Fruit fly (Drosophila melanogaster): ENCODE results near the gene Gr77a.

The Gr77a gene

dm6 chr3L:20771001-20771890 is 32.0 kb upstream of the Gr77a start, which contains the start of the genes CG4042 and Pitslre (continued):
- TF ChIP-seq az2 (GFP tag; optimal IDR thresholded peaks at IDR 0.05): peak; percentile 46
- peak; percentile 28; the same call in 1 of the 2 replicates for TF ChIP-seq Adf1 (GFP tag; IDR thresholded peaks at IDR 0.05)
- TF ChIP-seq bsh (GFP tag; optimal IDR thresholded peaks at IDR 0.05): peak in 1 of 2 experiments; percentile 5
- peak; percentile 65 for TF ChIP-seq CG6689 (GFP tag; IDR thresholded peaks at IDR 0.05)
- peak; percentile 19 for TF ChIP-seq shn (GFP tag; optimal IDR thresholded peaks at IDR 0.05)
- TF ChIP-seq CG3995 (GFP tag; optimal IDR thresholded peaks at IDR 0.05): peak; percentile 26
- TF ChIP-seq Sin3A (optimal IDR thresholded peaks at IDR 0.05): peak; percentile 52
- peak; percentile 41 for TF ChIP-seq CG9215 (GFP tag; IDR thresholded peaks at IDR 0.05)
- TF ChIP-seq Blimp-1 (GFP tag; optimal IDR thresholded peaks at IDR 0.05): peak; percentile 21
- TF ChIP-seq hb (GFP tag; IDR thresholded peaks at IDR 0.05; ENCODE audit: partially characterized antibody): peak; percentile 54; the same call in 1 of the 3 replicates
- no peak for TF ChIP-seq CG5245 (GFP tag; optimal IDR thresholded peaks at IDR 0.05)
- peak; percentile 73 for TF ChIP-seq YL-1 (GFP tag; optimal IDR thresholded peaks at IDR 0.05)
- peak; percentile 57 for TF ChIP-seq gem (tag; optimal IDR thresholded peaks at IDR 0.05)
- no peak for TF ChIP-seq CG12744 (GFP tag; optimal IDR thresholded peaks at IDR 0.05)
- TF ChIP-seq MTF-1 (GFP tag; optimal IDR thresholded peaks at IDR 0.05; ENCODE audit: borderline replicate concordance): no peak
- no peak for TF ChIP-seq HLH3B (GFP tag; IDR thresholded peaks at IDR 0.05)
- TF ChIP-seq CG17829 (tag; optimal IDR thresholded peaks at IDR 0.05): peak; percentile 31
- TF ChIP-seq Asciz (GFP tag; optimal IDR thresholded peaks at IDR 0.05): peak; percentile 22
- peak; percentile 25 for TF ChIP-seq D19B (GFP tag; optimal IDR thresholded peaks at IDR 0.05)
- TF ChIP-seq CG8478 (optimal IDR thresholded peaks at IDR 0.05): no peak
- TF ChIP-seq hkb (optimal IDR thresholded peaks at IDR 0.05): no peak
- TF ChIP-seq hkb (GFP tag; IDR thresholded peaks at IDR 0.05): peak; percentile 16; the same call in 1 of the 2 replicates
- peak; percentile 6 for TF ChIP-seq CG30020 (tag; optimal IDR thresholded peaks at IDR 0.05)
- peak; percentile 33; the same call in 1 of the 2 replicates for TF ChIP-seq CG31224 (GFP tag; IDR thresholded peaks at IDR 0.05)
- no peak for TF ChIP-seq cad (GFP tag; optimal IDR thresholded peaks at IDR 0.05)
- TF ChIP-seq Dbx (GFP tag; IDR thresholded peaks at IDR 0.05): 0 out of 3 replicates have a peak, but pooled peaks have one; percentile 37
- TF ChIP-seq ems (GFP tag; optimal IDR thresholded peaks at IDR 0.05): no peak
- TF ChIP-seq chm (GFP tag; IDR thresholded peaks at IDR 0.05): no peak
- peak; percentile 78 for TF ChIP-seq Scr (GFP tag; IDR thresholded peaks at IDR 0.05; ENCODE audit: partially characterized antibody)
- TF ChIP-seq CG4404 (GFP tag; IDR thresholded peaks at IDR 0.05): no peak
- TF ChIP-seq ci (GFP tag; IDR thresholded peaks at IDR 0.05): no peak
- TF ChIP-seq CG18599 (GFP tag; optimal IDR thresholded peaks at IDR 0.05): peak; percentile 34
- TF ChIP-seq CG10565 (GFP tag; optimal IDR thresholded peaks at IDR 0.05): no peak
- peak; percentile 41 for TF ChIP-seq CG11504 (tag; optimal IDR thresholded peaks at IDR 0.05)
- TF ChIP-seq tap (tag; optimal IDR thresholded peaks at IDR 0.05): peak; percentile 31
- TF ChIP-seq CG2120 (GFP tag; optimal IDR thresholded peaks at IDR 0.05): peak; percentile 66
- 0 out of 2 replicates have a peak, but pooled peaks have one; percentile 8 for TF ChIP-seq seq (GFP tag; IDR thresholded peaks at IDR 0.05)
- TF ChIP-seq CG10462 (GFP tag; optimal IDR thresholded peaks at IDR 0.05): peak; percentile 30
- TF ChIP-seq chn (GFP tag; optimal IDR thresholded peaks at IDR 0.05): peak; percentile 29
- TF ChIP-seq Dll (GFP tag; IDR thresholded peaks at IDR 0.05; ENCODE audit: partially characterized antibody): peak; percentile 90
- peak; percentile 7 for TF ChIP-seq unpg (GFP tag; optimal IDR thresholded peaks at IDR 0.05)
